Fruit fly (Drosophila melanogaster) whole organism, wandering third instar larva: ENCODE data around the gene dnd.
A peak's percentile ranks its signal among the peaks of the same experiment; 100 is the strongest.

Experiments used
- Abd-B ChIP-seq: fragments of >200 bp; optimal IDR thresholded peaks from 2 replicates; lab custom pipeline; 2017; ENCODE audit warnings: missing biosample characterization, missing genetic modification characterization
- CG32264 ChIP-seq: fragments of 200-800 bp; sonication (Bioruptor generic); optimal IDR thresholded peaks from 2 replicates; lab custom pipeline; 2016; ENCODE audit warnings: missing biosample characterization, missing genetic modification characterization
- CG9705 ChIP-seq: fragments of 200-800 bp; sonication (Bioruptor generic); optimal IDR thresholded peaks from 2 replicates; lab custom pipeline; 2018; ENCODE audit warnings: missing biosample characterization, mild to moderate bottlenecking, missing genetic modification characterization
- CrebA ChIP-seq: fragments of 200-800 bp; sonication (Bioruptor generic); optimal IDR thresholded peaks from 2 replicates; lab custom pipeline; 2016; ENCODE audit warnings: missing biosample characterization, mild to moderate bottlenecking, missing genetic modification characterization, borderline replicate concordance
- Dfd ChIP-seq: fragments of >200 bp; optimal IDR thresholded peaks from 2 replicates; lab custom pipeline; 2017; ENCODE audit warnings: missing biosample characterization, missing genetic modification characterization
- Dif ChIP-seq: fragments of 200-275, 200-300 bp; sonication (Bioruptor generic); optimal IDR thresholded peaks from 2 replicates; lab custom pipeline; 2018; ENCODE audit warnings: missing biosample characterization, missing genetic modification characterization; ENCODE audit not compliant: partially characterized antibody
- GATAd ChIP-seq: sonication (Bioruptor generic); optimal IDR thresholded peaks from 2 replicates; lab custom pipeline; 2016; ENCODE audit warnings: missing biosample characterization, missing genetic modification characterization
- HLH106 ChIP-seq: fragments of 200-800 bp; optimal IDR thresholded peaks from 3 replicates; lab custom pipeline; 2019; ENCODE audit warnings: missing biosample characterization, mild to moderate bottlenecking, missing genetic modification characterization, moderate library complexity
- Hnf4 ChIP-seq: fragments of 200-800 bp; sonication (Bioruptor generic); optimal IDR thresholded peaks from 2 replicates; lab custom pipeline; 2016; ENCODE audit warnings: missing biosample characterization, mild to moderate bottlenecking, missing genetic modification characterization
- Hr78 ChIP-seq: fragments of >200 bp; optimal IDR thresholded peaks from 2 replicates; lab custom pipeline; 2017; ENCODE audit warnings: missing biosample characterization, missing genetic modification characterization
- Hr83 ChIP-seq: fragments of 200-300 bp; sonication (Bioruptor generic); optimal IDR thresholded peaks from 2 replicates; lab custom pipeline; 2016; ENCODE audit warnings: missing biosample characterization, mild to moderate bottlenecking, missing genetic modification characterization, moderate library complexity; ENCODE audit not compliant: poor library complexity, severe bottlenecking
- Jra ChIP-seq: sonication (Bioruptor generic); optimal IDR thresholded peaks from 2 replicates; lab custom pipeline; 2016; ENCODE audit warnings: missing biosample characterization, missing genetic modification characterization
- Mio ChIP-seq: sonication (Bioruptor generic); optimal IDR thresholded peaks from 2 replicates; lab custom pipeline; 2016; ENCODE audit warnings: missing biosample characterization, missing genetic modification characterization
- Myc ChIP-seq: fragments of >200 bp; optimal IDR thresholded peaks from 2 replicates; lab custom pipeline; 2017
- N ChIP-seq: fragments of >200 bp; optimal IDR thresholded peaks from 2 replicates; lab custom pipeline; 2018; ENCODE audit warnings: missing biosample characterization, missing external identifiers, missing genetic modification characterization
- OdsH ChIP-seq: fragments of 200-800 bp; sonication (Bioruptor generic); optimal IDR thresholded peaks from 2 replicates; lab custom pipeline; 2016; ENCODE audit warnings: missing biosample characterization, mild to moderate bottlenecking, missing genetic modification characterization
- Rel ChIP-seq, 2 experiments: fragments of 200-800 bp; sonication (Bioruptor generic) in 1 of 2; optimal IDR thresholded peaks; 2 replicates in 1 of 2; 3 replicates in 1 of 2; lab custom pipeline; 2016 to 2019; ENCODE audit warnings: mild to moderate bottlenecking in 2 of 2, missing biosample characterization in 2 of 2, missing genetic modification characterization in 2 of 2, moderate library complexity in 1 of 2
- Sp1 ChIP-seq: fragments of 200-800 bp; sonication (Bioruptor generic); optimal IDR thresholded peaks from 3 replicates; lab custom pipeline; 2019; ENCODE audit warnings: missing biosample characterization, mild to moderate bottlenecking, missing genetic modification characterization, moderate library complexity
- Vsx2 ChIP-seq: fragments of 200-300, 225-300 bp; sonication (Bioruptor generic); optimal IDR thresholded peaks from 2 replicates; lab custom pipeline; 2018; ENCODE audit warnings: missing biosample characterization, missing genetic modification characterization; ENCODE audit not compliant: partially characterized antibody
- br ChIP-seq: fragments of 200-800 bp; sonication (Bioruptor generic); optimal IDR thresholded peaks from 2 replicates; lab custom pipeline; 2016; ENCODE audit warnings: missing biosample characterization, missing genetic modification characterization
- brk ChIP-seq: fragments of 200-800 bp; sonication (Bioruptor generic); optimal IDR thresholded peaks from 2 replicates; lab custom pipeline; 2016; ENCODE audit warnings: missing biosample characterization, mild to moderate bottlenecking, missing genetic modification characterization
- dl ChIP-seq, 2 experiments: fragments of 175-275, 200-275 bp in 1 of 2; fragments of 200-275 bp in 1 of 2; sonication (Bioruptor generic); optimal IDR thresholded peaks; lab custom pipeline; 2018; ENCODE audit warnings: mild to moderate bottlenecking in 2 of 2, missing biosample characterization in 2 of 2, missing genetic modification characterization in 2 of 2, moderate library complexity in 2 of 2; ENCODE audit not compliant: partially characterized antibody in 2 of 2, insufficient read depth in 1 of 2
- dmrt93B ChIP-seq: fragments of 200-800 bp; sonication (Bioruptor generic); optimal IDR thresholded peaks from 2 replicates; lab custom pipeline; 2018; ENCODE audit warnings: missing biosample characterization, mild to moderate bottlenecking, missing genetic modification characterization
- dsf ChIP-seq: sonication (Bioruptor generic); optimal IDR thresholded peaks from 2 replicates; lab custom pipeline; 2016; ENCODE audit warnings: missing biosample characterization, missing genetic modification characterization, borderline replicate concordance
- ey ChIP-seq: fragments of 200-800 bp; sonication (Bioruptor generic); optimal IDR thresholded peaks from 2 replicates; lab custom pipeline; 2016; ENCODE audit warnings: missing biosample characterization, missing genetic modification characterization
- foxo ChIP-seq, 2 experiments: fragments of 200-800 bp; sonication (Bioruptor generic); optimal IDR thresholded peaks; 2 replicates in 1 of 2; 3 replicates in 1 of 2; lab custom pipeline; 2016 to 2017; ENCODE audit warnings: missing biosample characterization in 2 of 2, missing genetic modification characterization in 2 of 2
- fru ChIP-seq: fragments of 200-800 bp; sonication (Bioruptor generic); optimal IDR thresholded peaks from 3 replicates; lab custom pipeline; 2016; ENCODE audit warnings: missing biosample characterization, mild to moderate bottlenecking, missing genetic modification characterization
- h ChIP-seq: fragments of 200-800 bp; sonication (Bioruptor generic); optimal IDR thresholded peaks from 3 replicates; lab custom pipeline; 2016; ENCODE audit warnings: missing biosample characterization, mild to moderate bottlenecking, missing genetic modification characterization
- jim ChIP-seq: fragments of 175-275, 200-325 bp; sonication (Bioruptor generic); optimal IDR thresholded peaks from 2 replicates; lab custom pipeline; 2016; ENCODE audit warnings: missing biosample characterization, mild to moderate bottlenecking, missing genetic modification characterization
- lola ChIP-seq: fragments of >200 bp; optimal IDR thresholded peaks from 2 replicates; lab custom pipeline; 2017; ENCODE audit warnings: missing biosample characterization, missing genetic modification characterization
- pan ChIP-seq: fragments of >200 bp; optimal IDR thresholded peaks from 2 replicates; lab custom pipeline; 2017
- psq ChIP-seq: fragments of 200-800 bp; sonication (Bioruptor generic); optimal IDR thresholded peaks from 3 replicates; lab custom pipeline; 2017; ENCODE audit warnings: missing biosample characterization, mild to moderate bottlenecking, missing genetic modification characterization, moderate library complexity
- rgr ChIP-seq: fragments of 200-800 bp; sonication (Bioruptor generic); optimal IDR thresholded peaks from 3 replicates; lab custom pipeline; 2016; ENCODE audit warnings: missing biosample characterization, mild to moderate bottlenecking, missing genetic modification characterization
- sage ChIP-seq: fragments of 200-800 bp; sonication (Bioruptor generic); optimal IDR thresholded peaks from 2 replicates; lab custom pipeline; 2016; ENCODE audit warnings: missing biosample characterization, mild to moderate bottlenecking, missing genetic modification characterization
- sv ChIP-seq: fragments of 200-800 bp; sonication (Bioruptor generic); optimal IDR thresholded peaks from 3 replicates; lab custom pipeline; 2016; ENCODE audit warnings: missing biosample characterization, missing genetic modification characterization
- tai ChIP-seq: sonication (Bioruptor generic); optimal IDR thresholded peaks from 2 replicates; lab custom pipeline; 2016; ENCODE audit warnings: missing biosample characterization, missing genetic modification characterization
- usp ChIP-seq: fragments of >200 bp; optimal IDR thresholded peaks from 2 replicates; lab custom pipeline; 2017; ENCODE audit warnings: missing biosample characterization, missing genetic modification characterization
- woc ChIP-seq: sonication (Bioruptor generic); optimal IDR thresholded peaks from 2 replicates; lab custom pipeline; 2016; ENCODE audit warnings: missing biosample characterization, mild to moderate bottlenecking, missing genetic modification characterization

The dnd gene

DNA sequence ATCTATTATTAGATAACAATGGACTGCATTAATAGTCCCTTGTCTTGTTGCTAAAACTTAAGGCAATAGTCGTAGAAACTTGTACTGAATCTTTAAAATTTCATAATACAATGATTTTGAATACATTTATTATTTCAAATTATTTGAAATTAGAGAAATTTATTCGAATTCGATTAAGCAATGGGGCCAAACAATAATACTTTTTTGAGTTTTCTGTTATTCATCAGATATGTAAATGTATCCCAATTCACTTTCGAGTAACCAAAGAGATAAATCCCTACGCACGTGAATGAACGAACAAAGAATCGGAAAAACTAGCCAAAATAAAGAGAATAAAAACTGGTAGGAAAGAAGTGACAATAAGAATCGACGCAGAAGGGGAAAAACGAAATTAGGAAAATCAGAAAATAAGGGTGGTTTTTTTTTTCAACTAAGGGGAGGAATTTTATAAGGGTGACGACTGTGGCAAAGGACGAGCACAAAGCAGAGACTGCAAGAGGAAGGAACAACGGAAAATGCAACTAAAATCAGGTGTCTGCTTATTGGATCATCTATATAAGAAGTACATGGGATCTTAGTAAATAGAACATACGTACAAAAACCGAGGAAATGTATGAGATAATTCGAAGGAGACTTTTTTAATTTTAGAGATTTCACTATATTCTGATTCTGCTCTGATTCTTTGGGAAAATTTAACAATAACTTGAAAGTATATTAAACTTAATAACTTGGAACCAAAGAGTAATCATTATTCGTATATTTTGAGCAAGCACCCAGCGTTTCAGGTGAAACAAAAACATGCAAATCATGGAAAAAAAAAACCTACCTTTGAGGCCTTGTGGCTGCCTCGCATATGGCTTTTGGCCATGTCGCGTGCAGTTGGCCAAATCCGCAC lies 32.3 kb downstream of the dnd start:
- TF ChIP-seq CrebA (GFP tag; lab: Kevin White, UChicago) (no peak), Myc (lab: Kevin White, UChicago) (no peak), psq (GFP tag; lab: Kevin White, UChicago) (peak; percentile 37)

DNA sequence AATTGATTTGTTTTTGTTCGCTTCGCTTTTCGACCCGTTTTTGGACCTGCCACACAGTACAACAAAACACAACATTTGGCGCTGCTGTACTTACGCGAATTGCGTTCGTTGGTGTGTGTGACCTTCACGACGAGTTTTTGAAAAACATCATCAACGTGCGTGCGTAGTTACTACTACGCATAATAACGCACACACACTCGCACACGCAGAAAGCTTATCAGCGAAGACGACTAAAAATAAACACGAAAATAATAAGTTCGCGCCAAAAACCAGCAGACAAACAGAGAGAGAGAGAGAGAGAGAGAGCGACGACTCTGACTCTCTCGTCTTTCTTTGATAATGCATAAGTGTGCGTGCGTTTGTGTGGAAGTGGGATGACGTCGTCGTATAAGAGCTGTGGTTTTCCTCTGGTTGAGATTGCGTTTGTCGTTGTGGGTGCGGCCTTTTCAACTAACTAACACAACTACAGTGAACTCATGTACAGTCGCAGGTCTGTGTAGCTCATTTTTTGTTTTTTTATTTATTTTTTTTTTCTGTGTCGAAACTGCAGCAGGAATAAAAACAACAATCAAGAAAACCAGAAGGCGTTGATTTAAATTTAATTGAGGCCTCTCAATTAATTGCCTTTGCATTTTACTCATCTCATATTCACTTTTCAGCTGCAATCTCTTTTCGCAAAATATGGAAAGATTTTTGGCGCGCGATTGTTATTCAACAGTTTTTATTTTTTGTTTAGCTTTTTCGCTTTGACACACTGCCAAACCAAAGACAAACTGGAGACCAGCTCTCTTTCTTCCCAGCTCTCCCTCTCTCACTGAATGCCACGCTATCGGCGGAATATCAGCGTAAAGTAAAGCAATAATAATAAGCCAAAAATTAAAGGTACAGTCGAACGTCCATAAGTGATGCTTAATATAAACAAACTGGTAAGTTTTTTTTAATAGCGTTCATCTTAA lies 33.3 kb downstream of the dnd start:
- TF ChIP-seq Dif (GFP tag; lab: Kevin White, UChicago) (peak; percentile 94), rgr (GFP tag; lab: Kevin White, UChicago) (peak; percentile 24), psq (GFP tag; lab: Kevin White, UChicago) (peak; percentile 84), Hr83 (peak; percentile 91), lola (GFP tag; lab: Kevin White, UChicago) (no peak), dl (GFP tag; optimal IDR thresholded peaks at IDR 0.05; lab: Kevin White, UChicago; ENCODE audit: insufficient read depth in 1 of 2, partially characterized antibody in 2 of 2) (peak; percentile 87 to 88), Hnf4 (GFP tag; lab: Kevin White, UChicago) (peak; percentile 1), GATAd (GFP tag; lab: Kevin White, UChicago) (no peak), Dfd (GFP tag; lab: Kevin White, UChicago) (no peak), usp (GFP tag; lab: Kevin White, UChicago) (no peak), dmrt93B (GFP tag; lab: Kevin White, UChicago) (no peak), Hr78 (GFP tag; lab: Kevin White, UChicago) (no peak), sv (GFP tag; lab: Kevin White, UChicago) (no peak), Abd-B (no peak), HLH106 (no peak), Vsx2 (GFP tag; lab: Kevin White, UChicago) (peak; percentile 75), CG9705 (no peak), CrebA (GFP tag; lab: Kevin White, UChicago) (peak; percentile 93), jim (GFP tag; lab: Kevin White, UChicago) (peak; percentile 56), sage (GFP tag; lab: Kevin White, UChicago) (peak; percentile 76), ey (GFP tag; lab: Kevin White, UChicago) (no peak), Jra (GFP tag; lab: Kevin White, UChicago) (peak; percentile 61), br (peak; percentile 10), OdsH (GFP tag; lab: Kevin White, UChicago) (no peak), pan (lab: Kevin White, UChicago) (no peak), h (GFP tag; lab: Kevin White, UChicago) (peak; percentile 47), N (GFP tag; lab: Kevin White, UChicago) (peak; percentile 48), fru (peak; percentile 41), Myc (lab: Kevin White, UChicago) (no peak), woc (GFP tag; lab: Kevin White, UChicago) (peak; percentile 38), foxo (GFP tag; optimal IDR thresholded peaks at IDR 0.05; lab: Kevin White, UChicago) (peak; percentile 31 to 64), Mio (peak; percentile 9), Rel (GFP tag; optimal IDR thresholded peaks at IDR 0.05; lab: Kevin White, UChicago) (peak; percentile 91), Rel (tag; optimal IDR thresholded peaks at IDR 0.05; lab: Kevin White, UChicago) (no peak), brk (GFP tag; lab: Kevin White, UChicago) (peak; percentile 86), CG32264 (GFP tag; lab: Kevin White, UChicago) (peak; percentile 15), dsf (no peak), tai (GFP tag; lab: Kevin White, UChicago) (no peak), Sp1 (GFP tag; lab: Kevin White, UChicago) (peak; percentile 54)
